Worm (Caenorhabditis elegans): ENCODE measurements around the gene gex-4.

gex-4 gene

DNA sequence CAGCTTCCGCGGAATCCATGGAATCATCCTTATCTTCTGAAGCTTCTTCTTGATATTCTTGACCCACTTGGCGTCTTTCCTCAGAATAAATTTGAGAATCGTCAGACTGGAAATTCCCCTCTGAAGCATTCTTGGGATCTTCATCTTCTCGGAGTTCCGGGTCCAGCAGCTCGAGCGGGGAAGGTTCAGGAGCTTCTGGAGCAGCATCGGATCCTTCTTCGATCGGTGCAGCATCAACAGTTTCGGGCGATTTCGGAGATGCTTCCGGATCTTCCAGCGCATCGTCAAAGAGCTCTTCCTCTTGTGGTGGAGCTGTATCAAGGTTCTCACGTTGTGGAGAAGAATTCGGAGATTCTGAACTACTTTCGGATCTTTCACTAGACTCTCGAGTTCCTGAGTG, 10.9 kb downstream of the gex-4 start:
- 0 out of 2 replicates have a peak, but pooled peaks have one; percentile 16 for TF ChIP-seq ceh-58 (GFP tag; IDR thresholded peaks at IDR 0.05)
- no peak for TF ChIP-seq F23B12.7 (tag; optimal IDR thresholded peaks at IDR 0.05; ENCODE audit: insufficient read depth)

DNA sequence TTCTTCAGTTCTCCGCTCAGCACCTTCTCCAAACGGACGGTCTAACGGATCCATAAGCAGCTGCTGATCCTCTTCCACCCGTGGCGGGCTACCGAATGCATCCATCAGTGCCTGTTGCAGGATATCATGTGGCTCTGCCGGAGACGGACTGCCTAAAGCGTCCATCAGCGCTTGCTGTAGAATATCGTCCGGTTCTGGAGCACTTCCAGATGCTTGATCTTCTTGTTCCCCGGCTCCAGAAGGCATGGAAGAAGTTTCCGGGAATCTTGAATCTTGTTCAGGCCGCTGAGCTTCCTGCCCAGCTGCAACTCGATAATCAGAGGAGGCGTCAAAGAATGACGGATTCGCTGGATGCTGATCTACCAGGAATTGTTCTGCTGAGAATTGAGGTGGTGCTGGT, 13.2 kb downstream of the gex-4 start:
- TF ChIP-seq attf-5 (GFP tag; optimal IDR thresholded peaks at IDR 0.05), result no peak
- TF ChIP-seq lin-26 (GFP tag; IDR thresholded peaks at IDR 0.05), result 0 out of 2 replicates have a peak, but pooled peaks have one; percentile 28
- TF ChIP-seq zfh-2 (GFP tag; conservative IDR thresholded peaks at IDR 0.05), result peak; percentile 66
- TF ChIP-seq zim-3 (tag; optimal IDR thresholded peaks at IDR 0.05), result no peak
- no peak for TF ChIP-seq ceh-27 (GFP tag; optimal IDR thresholded peaks at IDR 0.05)
- TF ChIP-seq nfya-2 (GFP tag; IDR thresholded peaks at IDR 0.05), result no peak
- no peak for TF ChIP-seq ets-4 (GFP tag; optimal IDR thresholded peaks at IDR 0.05)
- TF ChIP-seq ztf-22 (GFP tag; optimal IDR thresholded peaks at IDR 0.05), result no peak

DNA sequence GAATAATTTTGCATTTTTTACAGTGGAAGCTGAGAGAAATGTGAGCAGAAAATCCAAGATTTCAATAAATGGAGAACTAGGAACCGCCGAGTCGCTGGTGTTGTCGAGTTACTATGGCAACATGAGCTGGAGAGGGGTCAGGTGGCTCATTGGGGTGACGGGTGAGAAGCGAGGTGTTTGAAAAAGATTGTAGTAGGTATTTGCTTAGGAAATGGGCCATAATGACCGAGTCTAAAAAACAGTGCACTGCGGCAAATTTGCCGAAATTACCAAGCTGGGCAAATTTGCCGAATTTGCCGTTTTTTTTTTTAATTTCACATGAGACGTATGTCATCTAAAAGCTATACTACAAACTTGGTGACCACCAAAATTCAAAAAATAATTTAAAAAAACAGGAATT, 16.0 kb downstream of the gex-4 start, which contains the start of gene osm-12:
Gene osm-12 (minus strand): TSS at position 101 of the 400 bp plus-strand sequence.
- no peak for TF ChIP-seq ceh-91 (GFP tag; IDR thresholded peaks at IDR 0.05)
- no peak for TF ChIP-seq ets-4 (GFP tag; optimal IDR thresholded peaks at IDR 0.05)
- no peak for TF ChIP-seq ceh-58 (GFP tag; IDR thresholded peaks at IDR 0.05)
- TF ChIP-seq gei-17 (GFP tag; optimal IDR thresholded peaks at IDR 0.05), result no peak
- TF ChIP-seq rpc-1 (optimal IDR thresholded peaks at IDR 0.05), result no peak
- no peak for TF ChIP-seq rpc-1 (tag; optimal IDR thresholded peaks at IDR 0.05)
- no peak for TF ChIP-seq tlf-1 (GFP tag; optimal IDR thresholded peaks at IDR 0.05)
- TF ChIP-seq lsy-27 (tag; optimal IDR thresholded peaks at IDR 0.05; ENCODE audit: borderline replicate concordance, insufficient read depth), result no peak
- no peak for TF ChIP-seq madf-6 (GFP tag; IDR thresholded peaks at IDR 0.05)
- no peak for TF ChIP-seq Y53G8AR.9 (GFP tag; conservative IDR thresholded peaks at IDR 0.05)
- TF ChIP-seq madf-3 (GFP tag; IDR thresholded peaks at IDR 0.05), result no peak
- no peak for TF ChIP-seq Y53F4B.3 (GFP tag; IDR thresholded peaks at IDR 0.05)
- no peak for TF ChIP-seq egrh-3 (GFP tag; IDR thresholded peaks at IDR 0.05)
- no peak for TF ChIP-seq ztf-6 (GFP tag; IDR thresholded peaks at IDR 0.05)
- no peak for TF ChIP-seq Y79H2A.3 (GFP tag; conservative IDR thresholded peaks at IDR 0.05)
- no peak for TF ChIP-seq attf-5 (GFP tag; optimal IDR thresholded peaks at IDR 0.05)
- TF ChIP-seq T07F8.4 (tag; optimal IDR thresholded peaks at IDR 0.05), result no peak
- TF ChIP-seq ztf-3 (GFP tag; optimal IDR thresholded peaks at IDR 0.05), result no peak

ce11 chrIII:12198135-12198534, 20.3 kb downstream of the gex-4 start:
- no peak for TF ChIP-seq unc-62 (GFP tag; optimal IDR thresholded peaks at IDR 0.05)
- TF ChIP-seq lin-40 (tag; optimal IDR thresholded peaks at IDR 0.05), result no peak
- TF ChIP-seq C06A6.2 (GFP tag; conservative IDR thresholded peaks at IDR 0.05), result no peak
- no peak for TF ChIP-seq lsy-27 (tag; optimal IDR thresholded peaks at IDR 0.05; ENCODE audit: borderline replicate concordance, insufficient read depth)
- no peak for TF ChIP-seq ceh-79 (tag; optimal IDR thresholded peaks at IDR 0.05)
- no peak for TF ChIP-seq nhr-90 (tag; optimal IDR thresholded peaks at IDR 0.05)
- no peak for TF ChIP-seq madf-8 (GFP tag; conservative IDR thresholded peaks at IDR 0.05)

DNA sequence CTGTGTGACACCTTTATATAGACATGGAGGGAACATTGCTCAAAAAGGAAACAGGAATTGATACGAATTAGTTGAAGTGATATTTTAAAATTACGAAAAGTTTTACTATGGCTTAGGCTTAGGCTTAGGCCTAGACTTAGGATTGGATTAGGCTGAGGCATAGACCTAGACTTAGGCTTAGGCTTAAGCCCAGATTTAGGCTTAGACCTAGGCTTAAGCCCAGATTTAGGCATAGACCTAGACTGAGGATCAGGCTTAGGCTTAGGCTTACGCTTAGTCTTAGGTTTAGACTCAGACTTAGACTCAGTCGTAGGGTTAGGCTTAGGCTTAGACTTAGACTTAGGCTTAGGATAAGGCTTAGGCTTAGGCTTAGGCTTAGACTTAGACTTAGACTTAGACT, 22.4 kb downstream of the gex-4 start:
- TF ChIP-seq atf-7 (tag; optimal IDR thresholded peaks at IDR 0.05) (no peak), nhr-90 (tag; optimal IDR thresholded peaks at IDR 0.05) (no peak), lsy-27 (tag; optimal IDR thresholded peaks at IDR 0.05; ENCODE audit: borderline replicate concordance, insufficient read depth) (no peak), ZK185.1 (tag; optimal IDR thresholded peaks at IDR 0.05; ENCODE audit: poor library complexity, severe bottlenecking) (no peak), Y53F4B.3 (GFP tag; IDR thresholded peaks at IDR 0.05) (no peak), unc-62 (GFP tag; optimal IDR thresholded peaks at IDR 0.05) (no peak), snpc-4 (GFP tag; optimal IDR thresholded peaks at IDR 0.05) (no peak), snpc-4 (tag; optimal IDR thresholded peaks at IDR 0.05) (no peak), nfya-2 (GFP tag; IDR thresholded peaks at IDR 0.05) (no peak), ceh-100 (GFP tag; IDR thresholded peaks at IDR 0.05) (no peak), ccch-3 (GFP tag; optimal IDR thresholded peaks at IDR 0.05) (no peak)

Measured in whole organism, young adult.